Comparison of ENCODE assay signal across 7 worm cellular contexts in the genomic region with DNA sequence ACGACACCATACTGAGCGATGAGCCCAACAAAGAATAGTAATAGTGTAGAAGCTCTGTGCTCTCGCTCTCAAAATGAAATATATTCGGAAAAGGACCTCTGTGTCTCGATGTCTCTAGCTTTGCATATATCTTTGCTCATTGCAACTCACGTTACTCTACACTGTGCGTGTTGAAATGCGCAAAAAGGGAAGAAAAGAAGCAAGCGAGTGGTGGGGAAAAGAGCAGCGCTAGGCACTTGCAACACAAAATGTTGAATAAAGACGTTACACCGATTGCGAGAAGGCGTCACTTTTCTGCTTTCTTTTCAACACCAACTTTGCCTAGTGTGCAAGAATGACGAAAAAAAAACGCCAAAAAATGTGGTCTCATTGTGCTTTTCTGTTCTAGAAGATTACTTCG.
A peak's percentile ranks its signal among the peaks of the same experiment; 100 is the strongest.
TF ChIP-seq lines count a peak whose summit lies in the region.

No protein-coding gene starts in this region.

TF ChIP-seq in whole organism, L1 larva, 84 proteins besides CTCF, POLR2A, EP300 and RAD21:
- TF ChIP-seq efl-1 (optimal IDR thresholded peaks at IDR 0.05; lab: Kevin White, UChicago): no peak
- TF ChIP-seq efl-1 (GFP tag; optimal IDR thresholded peaks at IDR 0.05 in 1 of 2; lab: Kevin White, UChicago): no peak
- peak; percentile 32 for TF ChIP-seq skn-1 (tag; optimal IDR thresholded peaks at IDR 0.05; lab: Kevin White, UChicago)
- TF ChIP-seq fkh-10 (GFP tag; optimal IDR thresholded peaks at IDR 0.05; lab: Kevin White, UChicago): peak; percentile 10
- peak; percentile 63 for TF ChIP-seq lin-14 (GFP tag; optimal IDR thresholded peaks at IDR 0.05; lab: Kevin White, UChicago)
- TF ChIP-seq mab-9 (GFP tag; IDR thresholded peaks at IDR 0.05; lab: Robert Waterston, UW): no peak
- TF ChIP-seq ceh-82 (tag; optimal IDR thresholded peaks at IDR 0.05; lab: Kevin White, UChicago): peak in 2 of 3 experiments; percentile 2 to 9
TF ChIP-seq in whole organism, L1 larva: peak in this region for 4.

TF ChIP-seq in whole organism, L2 larva, 48 proteins besides CTCF, POLR2A, EP300 and RAD21:
- TF ChIP-seq nhr-129 (tag; optimal IDR thresholded peaks at IDR 0.05; lab: Kevin White, UChicago): peak; percentile 8
- peak; percentile 18 for TF ChIP-seq unc-55 (GFP tag; optimal IDR thresholded peaks at IDR 0.05; lab: Kevin White, UChicago)
- no peak for TF ChIP-seq mbf-1 (tag; optimal IDR thresholded peaks at IDR 0.05; lab: Kevin White, UChicago)
- TF ChIP-seq sem-4 (tag; optimal IDR thresholded peaks at IDR 0.05; lab: Kevin White, UChicago): no peak
- TF ChIP-seq ztf-4 (tag; optimal IDR thresholded peaks at IDR 0.05; lab: Kevin White, UChicago): no peak
- no peak for TF ChIP-seq crh-2 (tag; optimal IDR thresholded peaks at IDR 0.05; lab: Kevin White, UChicago)
- TF ChIP-seq mdl-1 (tag; optimal IDR thresholded peaks at IDR 0.05; lab: Kevin White, UChicago): no peak
- TF ChIP-seq elt-1 (tag; optimal IDR thresholded peaks at IDR 0.05; lab: Kevin White, UChicago): no peak
- TF ChIP-seq zag-1 (tag; optimal IDR thresholded peaks at IDR 0.05; lab: Kevin White, UChicago): peak; percentile 8
- no peak for TF ChIP-seq lsy-2 (tag; optimal IDR thresholded peaks at IDR 0.05; lab: Kevin White, UChicago)

TF ChIP-seq in whole organism, L3 larva, 47 proteins besides CTCF, POLR2A, EP300 and RAD21:
- no peak for TF ChIP-seq nhr-76 (tag; optimal IDR thresholded peaks at IDR 0.05; lab: Kevin White, UChicago)
- TF ChIP-seq nfya-1 (tag; optimal IDR thresholded peaks at IDR 0.05; lab: Kevin White, UChicago; ENCODE audit: insufficient read depth): peak; percentile 24
- TF ChIP-seq pha-4 (tag; optimal IDR thresholded peaks at IDR 0.05; lab: Kevin White, UChicago): no peak
- TF ChIP-seq unc-62 (GFP tag; optimal IDR thresholded peaks at IDR 0.05; lab: Kevin White, UChicago): no peak
- no peak for TF ChIP-seq nhr-43 (tag; optimal IDR thresholded peaks at IDR 0.05; lab: Kevin White, UChicago; ENCODE audit: poor library complexity, severe bottlenecking)
- peak; percentile 57 for TF ChIP-seq fkh-10 (GFP tag; optimal IDR thresholded peaks at IDR 0.05; lab: Kevin White, UChicago)
- TF ChIP-seq mdl-1 (tag; optimal IDR thresholded peaks at IDR 0.05; lab: Kevin White, UChicago): no peak
- TF ChIP-seq hmg-11 (tag; optimal IDR thresholded peaks at IDR 0.05; lab: Kevin White, UChicago): no peak
- TF ChIP-seq egl-27 (tag; optimal IDR thresholded peaks at IDR 0.05; lab: Kevin White, UChicago): no peak
- peak; percentile 43 for TF ChIP-seq lin-39 (tag; optimal IDR thresholded peaks at IDR 0.05; lab: Kevin White, UChicago)
- no peak for TF ChIP-seq nhr-12 (tag; optimal IDR thresholded peaks at IDR 0.05; lab: Kevin White, UChicago)
- TF ChIP-seq skn-1 (tag; optimal IDR thresholded peaks at IDR 0.05; lab: Kevin White, UChicago): no peak
- TF ChIP-seq ZK546.5 (tag; optimal IDR thresholded peaks at IDR 0.05; lab: Kevin White, UChicago): no peak

TF ChIP-seq in whole organism, L4 larva, 104 proteins besides CTCF, POLR2A, EP300 and RAD21:
- TF ChIP-seq spr-3 (GFP tag; optimal IDR thresholded peaks at IDR 0.05; lab: Kevin White, UChicago): no peak
- TF ChIP-seq fkh-10 (GFP tag; optimal IDR thresholded peaks at IDR 0.05; lab: Kevin White, UChicago): peak; percentile 28
- no peak for TF ChIP-seq sdz-12 (GFP tag; optimal IDR thresholded peaks at IDR 0.05; lab: Kevin White, UChicago)
- peak in 1 of 2 experiments; percentile 84 for TF ChIP-seq unc-62 (GFP tag; optimal IDR thresholded peaks at IDR 0.05 in 1 of 2; lab: Kevin White, UChicago)
- no peak for TF ChIP-seq unc-62 (tag; optimal IDR thresholded peaks at IDR 0.05; lab: Kevin White, UChicago)
- TF ChIP-seq duxl-1 (tag; optimal IDR thresholded peaks at IDR 0.05; lab: Kevin White, UChicago; ENCODE audit: poor library complexity): no peak
- no peak for TF ChIP-seq madf-9 (GFP tag; conservative IDR thresholded peaks at IDR 0.05; lab: Robert Waterston, UW)
- TF ChIP-seq lsy-2 (tag; optimal IDR thresholded peaks at IDR 0.05; lab: Kevin White, UChicago): peak in 1 of 2 experiments; percentile 3
- no peak for TF ChIP-seq nhr-11 (tag; optimal IDR thresholded peaks at IDR 0.05; lab: Kevin White, UChicago)

TF ChIP-seq in whole organism, late embryonic, 69 proteins besides CTCF, POLR2A, EP300 and RAD21:
- TF ChIP-seq ceh-31 (tag; optimal IDR thresholded peaks at IDR 0.05; lab: Kevin White, UChicago): peak; percentile 37
- TF ChIP-seq lin-11 (tag; optimal IDR thresholded peaks at IDR 0.05; lab: Kevin White, UChicago): no peak
- TF ChIP-seq nhr-11 (tag; optimal IDR thresholded peaks at IDR 0.05; lab: Kevin White, UChicago): no peak
- TF ChIP-seq unc-42 (tag; optimal IDR thresholded peaks at IDR 0.05; lab: Kevin White, UChicago): peak; percentile 51

TF ChIP-seq in whole organism, mixed stage, embryonic, 35 proteins besides CTCF, POLR2A, EP300 and RAD21:
- no peak for TF ChIP-seq ceh-83 (GFP tag; optimal IDR thresholded peaks at IDR 0.05; lab: Kevin White, UChicago)
- TF ChIP-seq ces-1 (GFP tag; optimal IDR thresholded peaks at IDR 0.05; lab: Kevin White, UChicago): peak; percentile 81
- no peak for TF ChIP-seq hlh-1 (tag; optimal IDR thresholded peaks at IDR 0.05; lab: Kevin White, UChicago)
- no peak for TF ChIP-seq nhr-237 (tag; optimal IDR thresholded peaks at IDR 0.05; lab: Kevin White, UChicago)

TF ChIP-seq in whole organism, young adult, 124 proteins besides CTCF, POLR2A, EP300 and RAD21:
- TF ChIP-seq nhr-90 (tag; optimal IDR thresholded peaks at IDR 0.05; lab: Kevin White, UChicago): no peak
- TF ChIP-seq ccch-3 (GFP tag; optimal IDR thresholded peaks at IDR 0.05; lab: Kevin White, UChicago): no peak
- TF ChIP-seq nfyb-1 (GFP tag; IDR thresholded peaks at IDR 0.05; lab: Robert Waterston, UW): 0 out of 2 replicates have a peak, but pooled peaks have one; percentile 25
